Worm (Caenorhabditis elegans) whole organism, mixed stage, embryonic: ENCODE data around the gene toc-1.

Experiments
- bed-3 ChIP-seq: fragments of 200-800 bp; sonication (Bioruptor generic); optimal IDR thresholded peaks from 3 replicates; lab custom pipeline; 2018; ENCODE audit warnings: mild to moderate bottlenecking, missing genetic modification characterization, moderate library complexity, missing compliant biosample characterization
- blmp-1 ChIP-seq: fragments of 150-350 bp; optimal IDR thresholded peaks from 2 replicates; lab custom pipeline; 2014; ENCODE audit warnings: missing biosample characterization, missing genetic modification characterization
- nhr-76 ChIP-seq: sonication (generic microtip); optimal IDR thresholded peaks from 2 replicates; lab custom pipeline; 2017; ENCODE audit warnings: missing biosample characterization, missing genetic modification characterization
- sptf-1 ChIP-seq: sonication (generic microtip); optimal IDR thresholded peaks from 2 replicates; lab custom pipeline; 2017; ENCODE audit warnings: mild to moderate bottlenecking, missing genetic modification characterization, moderate library complexity, missing compliant biosample characterization
- unc-62 ChIP-seq: fragments of 150-350 bp; optimal IDR thresholded peaks from 2 replicates; lab custom pipeline; 2014; ENCODE audit warnings: missing biosample characterization, missing genetic modification reagents, missing genetic modification characterization

ce11 chrIII:5294867-5295266, 19.8 kb downstream of the toc-1 start:
- TF ChIP-seq blmp-1 (tag; lab: Kevin White, UChicago): no peak
- TF ChIP-seq sptf-1 (tag; lab: Kevin White, UChicago): peak; percentile 95
- peak; percentile 80 for TF ChIP-seq bed-3
- TF ChIP-seq nhr-76 (tag; lab: Kevin White, UChicago): peak; percentile 51
- peak; percentile 65 for TF ChIP-seq unc-62 (GFP tag; lab: Kevin White, UChicago)
